Worm (Caenorhabditis elegans): ENCODE data around the gene unc-32.

unc-32 gene

DNA sequence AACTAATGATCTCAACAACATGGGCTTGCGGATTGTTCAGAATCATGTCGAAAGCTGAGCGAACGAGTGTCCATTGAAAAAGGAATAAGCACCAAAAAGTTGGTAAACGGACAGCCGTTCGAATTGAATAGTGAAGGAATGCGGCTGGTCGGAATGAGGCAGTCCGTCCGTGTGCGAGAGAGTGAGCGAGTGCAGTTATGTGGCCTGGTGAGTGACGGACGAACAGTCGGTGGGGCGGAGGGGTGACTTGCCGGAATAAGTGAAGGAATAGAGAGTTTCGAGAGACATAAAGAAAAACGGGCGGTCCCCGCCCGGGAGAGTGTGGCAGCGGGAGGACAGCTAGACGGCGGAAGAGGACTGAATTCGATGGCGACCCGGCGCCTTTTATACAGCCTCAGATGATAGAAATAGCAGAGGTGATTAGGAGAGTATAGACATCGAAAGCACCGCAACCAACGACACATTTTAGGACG is 40.1 kb upstream of the unc-32 start (continued):
- TF ChIP-seq zip-2 (tag; optimal IDR thresholded peaks at IDR 0.05) (no peak), lin-1 (GFP tag; IDR thresholded peaks at IDR 0.05) (peak; percentile 95), F26F4.8 (GFP tag; conservative IDR thresholded peaks at IDR 0.05) (0 out of 2 replicates have a peak, but pooled peaks have one; percentile 36), dmd-8 (GFP tag; IDR thresholded peaks at IDR 0.05) (peak; percentile 75; the same call in 1 of the 2 replicates), madf-9 (GFP tag; conservative IDR thresholded peaks at IDR 0.05) (peak; percentile 79), nhr-11 (tag; optimal IDR thresholded peaks at IDR 0.05) (peak; percentile 86), jun-1 (tag; optimal IDR thresholded peaks at IDR 0.05) (peak; percentile 9), sdz-12 (GFP tag; optimal IDR thresholded peaks at IDR 0.05) (no peak), hlh-11 (tag; optimal IDR thresholded peaks at IDR 0.05) (peak; percentile 96), unc-130 (GFP tag; optimal IDR thresholded peaks at IDR 0.05) (no peak), nhr-6 (tag; optimal IDR thresholded peaks at IDR 0.05) (peak; percentile 63), dve-1 (tag; optimal IDR thresholded peaks at IDR 0.05; ENCODE audit: insufficient read depth) (peak; percentile 73)

ce11 chrIII:8866038-8866437 is 39.4 kb upstream of the unc-32 start:
- no peak for TF ChIP-seq nhr-42 (GFP tag; IDR thresholded peaks at IDR 0.05)
- no peak for TF ChIP-seq lin-39 (tag; optimal IDR thresholded peaks at IDR 0.05)
- no peak for TF ChIP-seq hlh-30 (tag; optimal IDR thresholded peaks at IDR 0.05; ENCODE audit: insufficient read depth)
- no peak for TF ChIP-seq daf-16 (GFP tag; optimal IDR thresholded peaks at IDR 0.05)
- peak; percentile 60 for TF ChIP-seq daf-16 (tag; optimal IDR thresholded peaks at IDR 0.05)
- TF ChIP-seq ztf-7 (tag; optimal IDR thresholded peaks at IDR 0.05) = no peak
- no peak for TF ChIP-seq ceh-44 (GFP tag; IDR thresholded peaks at IDR 0.05)
- no peak for TF ChIP-seq nhr-102 (tag; optimal IDR thresholded peaks at IDR 0.05)
- no peak for TF ChIP-seq Y48G9A.11 (GFP tag; IDR thresholded peaks at IDR 0.05)
- TF ChIP-seq snpc-1.2 (GFP tag; IDR thresholded peaks at IDR 0.05) = no peak
- TF ChIP-seq Y105C5A.15 (GFP tag; IDR thresholded peaks at IDR 0.05) = 0 out of 2 replicates have a peak, but pooled peaks have one; percentile 13
- peak; percentile 99 for TF ChIP-seq aha-1 (tag)
- no peak for TF ChIP-seq lir-3 (tag; optimal IDR thresholded peaks at IDR 0.05)
- no peak for TF ChIP-seq dmd-9 (GFP tag; IDR thresholded peaks at IDR 0.05)
- TF ChIP-seq nhr-111 (GFP tag; optimal IDR thresholded peaks at IDR 0.05) = no peak
- TF ChIP-seq daf-12 (tag; optimal IDR thresholded peaks at IDR 0.05) = no peak

ce11 chrIII:8866983-8867842 is 38.2 kb upstream of the unc-32 start:
- TF ChIP-seq ZK337.2 (GFP tag; IDR thresholded peaks at IDR 0.05) (peak; percentile 38; the same call in 1 of the 2 replicates), lim-7 (GFP tag; IDR thresholded peaks at IDR 0.05) (no peak), lin-1 (GFP tag; IDR thresholded peaks at IDR 0.05) (peak; percentile 14; the same call in 1 of the 2 replicates), cey-2 (tag; optimal IDR thresholded peaks at IDR 0.05; ENCODE audit: borderline replicate concordance, insufficient read depth) (peak; percentile 66), zfp-3 (GFP tag; conservative IDR thresholded peaks at IDR 0.05) (0 out of 2 replicates have a peak, but pooled peaks have one; percentile 24), nhr-28 (tag; optimal IDR thresholded peaks at IDR 0.05) (peak; percentile 74), dmd-6 (GFP tag; IDR thresholded peaks at IDR 0.05) (peak; percentile 71), T26A8.4 (GFP tag; IDR thresholded peaks at IDR 0.05) (no peak), saeg-2 (GFP tag; IDR thresholded peaks at IDR 0.05) (0 out of 2 replicates have a peak, but pooled peaks have one; percentile 7), php-3 (GFP tag; IDR thresholded peaks at IDR 0.05) (no peak), dve-1 (tag; optimal IDR thresholded peaks at IDR 0.05; ENCODE audit: insufficient read depth) (peak; percentile 60), mep-1 (tag; optimal IDR thresholded peaks at IDR 0.05) (peak; percentile 38), dmd-8 (GFP tag; IDR thresholded peaks at IDR 0.05) (0 out of 2 replicates have a peak, but pooled peaks have one; percentile 34), lin-13 (GFP tag; optimal IDR thresholded peaks at IDR 0.05) (peak; percentile 53), mes-2 (tag; optimal IDR thresholded peaks at IDR 0.05; ENCODE audit: poor library complexity, severe bottlenecking) (peak; percentile 41), mxl-3 (GFP tag; optimal IDR thresholded peaks at IDR 0.05) (peak; percentile 22), lsy-2 (tag; optimal IDR thresholded peaks at IDR 0.05) (peak in 1 of 2 experiments; percentile 42), ceh-28 (tag; optimal IDR thresholded peaks at IDR 0.05) (peak; percentile 41), rbr-2 (tag; optimal IDR thresholded peaks at IDR 0.05) (peak; percentile 40), mdl-1 (tag; optimal IDR thresholded peaks at IDR 0.05) (peak; percentile 10 to 65), hlh-11 (tag; optimal IDR thresholded peaks at IDR 0.05) (peak; percentile 38), zip-2 (tag; optimal IDR thresholded peaks at IDR 0.05) (no peak), pqm-1 (tag; optimal IDR thresholded peaks at IDR 0.05) (peak; percentile 19)

Data from whole organism, L4 larva.